Worm (Caenorhabditis elegans) whole organism, L3 larva: ENCODE data around the gene col-125.

Experiments
- R02D3.7 ChIP-seq: fragments of 150-350 bp; optimal IDR thresholded peaks from 2 replicates; lab custom pipeline; 2014; ENCODE audit warnings: missing biosample characterization, missing genetic modification characterization
- ama-1 ChIP-seq: fragments of 150-350 bp; optimal IDR thresholded peaks from 2 replicates; lab custom pipeline; 2018
- fkh-10 ChIP-seq: sonication (generic microtip); optimal IDR thresholded peaks from 2 replicates; lab custom pipeline; 2017; ENCODE audit warnings: missing biosample characterization, missing genetic modification reagents, missing genetic modification characterization
- nhr-77 ChIP-seq: fragments of 150-350 bp; optimal IDR thresholded peaks from 2 replicates; lab custom pipeline; 2014; ENCODE audit warnings: missing biosample characterization, missing genetic modification characterization
- zag-1 ChIP-seq: fragments of 150-350 bp; optimal IDR thresholded peaks from 2 replicates; lab custom pipeline; 2014; ENCODE audit warnings: missing biosample characterization, missing genetic modification characterization
- ztf-11 ChIP-seq: fragments of 150-350 bp; optimal IDR thresholded peaks from 2 replicates; lab custom pipeline; 2014; ENCODE audit warnings: missing biosample characterization, missing genetic modification characterization

DNA sequence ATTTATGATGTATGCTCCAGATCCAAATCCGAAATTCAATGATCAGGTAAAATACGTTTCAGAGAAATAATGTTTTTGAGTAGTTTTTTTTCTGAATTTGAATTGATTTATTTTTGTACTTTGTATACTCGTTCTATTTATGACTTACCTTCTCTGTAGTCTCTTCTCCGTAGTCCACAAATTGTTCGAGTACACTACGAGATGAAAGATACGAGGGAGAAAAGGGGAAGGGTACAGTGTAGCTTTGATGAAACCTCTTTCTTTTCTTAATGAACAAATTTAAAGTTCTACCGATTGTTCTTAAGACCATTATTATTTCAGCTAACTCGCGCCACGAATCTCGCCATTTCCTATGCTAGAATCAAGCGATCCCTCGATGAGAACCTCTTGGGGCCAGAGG, 45.2 kb upstream of the col-125 start:
- TF ChIP-seq ztf-11 (tag; lab: Kevin White, UChicago) (no peak), fkh-10 (no peak), zag-1 (tag; lab: Kevin White, UChicago) (no peak), ama-1 (lab: Kevin White, UChicago) (no peak), nhr-77 (no peak), R02D3.7 (tag; lab: Kevin White, UChicago) (no peak)
